Worm (Caenorhabditis elegans) whole organism, L3 larva: ENCODE measurements around the gene exc-15.
"Not testable (repeated sequence)": the region's sequence is repeated elsewhere in the genome, so short reads cannot be mapped to it uniquely, and the experiment has no call there.

Experiments used
- ZK546.5 ChIP-seq: sonication (generic microtip); optimal IDR thresholded peaks from 2 replicates; lab custom pipeline; 2017; ENCODE audit warnings: missing biosample characterization, missing genetic modification characterization
- elt-2 ChIP-seq: sonication (generic microtip); optimal IDR thresholded peaks from 2 replicates; lab custom pipeline; 2016; ENCODE audit warnings: missing genetic modification reagents, mild to moderate bottlenecking, missing genetic modification characterization, missing compliant biosample characterization
- mdl-1 ChIP-seq: fragments of 150-350 bp; optimal IDR thresholded peaks from 2 replicates; lab custom pipeline; 2014; ENCODE audit warnings: missing biosample characterization, missing genetic modification characterization
- skn-1 ChIP-seq: fragments of 150-350 bp; optimal IDR thresholded peaks from 2 replicates; lab custom pipeline; 2014; ENCODE audit warnings: missing biosample characterization, missing genetic modification characterization

DNA sequence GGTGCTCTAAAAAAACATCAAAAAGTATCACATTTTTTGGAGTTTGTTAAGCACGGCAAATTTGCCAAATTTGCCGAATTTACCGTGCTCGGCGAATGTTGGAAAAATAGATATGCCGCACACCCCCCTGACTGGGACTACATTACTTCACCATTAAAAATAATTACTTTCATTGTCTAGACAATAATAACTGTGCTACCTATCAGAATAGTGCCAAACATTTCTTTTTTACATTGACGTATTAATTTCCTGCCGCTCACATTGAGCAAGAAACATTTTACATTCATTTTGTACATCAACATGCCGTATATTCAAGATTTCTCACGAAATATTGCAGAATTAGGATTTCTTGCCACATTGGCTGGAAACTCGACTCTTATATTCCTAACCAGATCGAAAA, 8.7 kb upstream of the exc-15 start, which contains the start of gene str-35:
- TF ChIP-seq elt-2 (tag; lab: Kevin White, UChicago); skn-1 (tag; lab: Kevin White, UChicago); ZK546.5 (tag; lab: Kevin White, UChicago); mdl-1: not testable (repeated sequence)
